Worm (Caenorhabditis elegans) whole organism, late embryonic: ENCODE data around the gene F41G3.18.
A peak's percentile ranks its signal among the peaks of the same experiment; 100 is the strongest.

Source experiments
- C38D4.7 ChIP-seq: fragments of 200-800 bp; sonication (Bioruptor generic); optimal IDR thresholded peaks from 2 replicates; lab custom pipeline; 2018; ENCODE audit warnings: mild to moderate bottlenecking, missing genetic modification characterization, moderate library complexity, missing compliant biosample characterization
- K02D7.2 ChIP-seq: sonication (generic microtip); optimal IDR thresholded peaks from 2 replicates; lab custom pipeline; 2017; ENCODE audit warnings: mild to moderate bottlenecking, missing genetic modification characterization, missing compliant biosample characterization
- K09A11.1 ChIP-seq: sonication (generic microtip); optimal IDR thresholded peaks from 2 replicates; lab custom pipeline; 2017; ENCODE audit warnings: antibody characterized with exemption, mild to moderate bottlenecking, missing genetic modification characterization, missing compliant biosample characterization; ENCODE audit not compliant: insufficient read depth
- Y22D7AL.16 ChIP-seq: sonication (generic microtip); optimal IDR thresholded peaks from 2 replicates; lab custom pipeline; 2016; ENCODE audit warnings: missing genetic modification characterization, missing compliant biosample characterization
- ama-1 ChIP-seq: fragments of 150-350 bp; optimal IDR thresholded peaks from 2 replicates; lab custom pipeline; 2014
- ceh-14 ChIP-seq: sonication (generic microtip); optimal IDR thresholded peaks from 2 replicates; lab custom pipeline; 2016; ENCODE audit warnings: missing genotype, missing genetic modification characterization, missing compliant biosample characterization
- ceh-18 ChIP-seq: sonication (generic microtip); optimal IDR thresholded peaks from 2 replicates; lab custom pipeline; 2016; ENCODE audit warnings: missing genetic modification characterization, missing compliant biosample characterization
- ceh-19 ChIP-seq: fragments of 200-800 bp; sonication (Bioruptor generic); optimal IDR thresholded peaks from 2 replicates; lab custom pipeline; 2018; ENCODE audit warnings: mild to moderate bottlenecking, missing genetic modification characterization, missing compliant biosample characterization
- ceh-31 ChIP-seq: sonication (generic microtip); optimal IDR thresholded peaks from 2 replicates; lab custom pipeline; 2016; ENCODE audit warnings: missing genetic modification characterization, missing compliant biosample characterization
- ceh-34 ChIP-seq: sonication (generic microtip); optimal IDR thresholded peaks from 2 replicates; lab custom pipeline; 2016; ENCODE audit warnings: mild to moderate bottlenecking, missing genetic modification characterization, missing compliant biosample characterization
- ceh-45 ChIP-seq: fragments of 200-800 bp; sonication (Bioruptor generic); IDR thresholded peaks from 2 replicates; pipeline ENCODE4 v1.3.6; 2022; ENCODE audit warnings: missing genetic modification reagents, missing genetic modification characterization, missing compliant biosample characterization
- ceh-48 ChIP-seq: sonication (generic microtip); optimal IDR thresholded peaks from 2 replicates; lab custom pipeline; 2016; ENCODE audit warnings: missing genetic modification characterization, inconsistent platforms, missing compliant biosample characterization
- ceh-6 ChIP-seq: fragments of 200-800 bp; sonication (Bioruptor generic); optimal IDR thresholded peaks from 2 replicates; lab custom pipeline; 2018; ENCODE audit warnings: mild to moderate bottlenecking, missing genetic modification characterization, missing compliant biosample characterization
- che-1 ChIP-seq: sonication (generic microtip); optimal IDR thresholded peaks from 2 replicates; lab custom pipeline; 2016; ENCODE audit warnings: mild to moderate bottlenecking, missing genetic modification characterization, missing compliant biosample characterization
- dmd-4 ChIP-seq: sonication (generic microtip); optimal IDR thresholded peaks from 2 replicates; lab custom pipeline; 2016; ENCODE audit warnings: borderline replicate concordance, missing genetic modification characterization, missing compliant biosample characterization
- dve-1 ChIP-seq: sonication (generic microtip); optimal IDR thresholded peaks from 2 replicates; lab custom pipeline; 2017; ENCODE audit warnings: antibody characterized with exemption, mild to moderate bottlenecking, missing genetic modification characterization, missing compliant biosample characterization
- elt-2 ChIP-seq: sonication (generic microtip); optimal IDR thresholded peaks from 2 replicates; lab custom pipeline; 2016; ENCODE audit warnings: missing genetic modification reagents, missing genetic modification characterization, missing compliant biosample characterization
- elt-4 ChIP-seq: sonication (generic microtip); optimal IDR thresholded peaks from 2 replicates; lab custom pipeline; 2016; ENCODE audit warnings: missing genetic modification characterization, missing compliant biosample characterization
- fax-1 ChIP-seq: sonication (generic microtip); optimal IDR thresholded peaks from 2 replicates; lab custom pipeline; 2016; ENCODE audit warnings: missing genotype, missing genetic modification characterization, missing compliant biosample characterization
- fkh-10 ChIP-seq: fragments of 150-350 bp; optimal IDR thresholded peaks from 2 replicates; lab custom pipeline; 2014; ENCODE audit warnings: missing biosample characterization, missing genetic modification reagents, missing genetic modification characterization
- gmeb-2 ChIP-seq: sonication (generic microtip); optimal IDR thresholded peaks from 2 replicates; lab custom pipeline; 2016; ENCODE audit warnings: missing genetic modification characterization, inconsistent platforms, missing compliant biosample characterization
- hlh-13 ChIP-seq: fragments of 200-800 bp; sonication (Bioruptor generic); optimal IDR thresholded peaks from 2 replicates; lab custom pipeline; 2018; ENCODE audit warnings: mild to moderate bottlenecking, missing genetic modification characterization, missing compliant biosample characterization
- hlh-15 ChIP-seq: sonication (generic microtip); optimal IDR thresholded peaks from 2 replicates; lab custom pipeline; 2016; ENCODE audit warnings: missing genetic modification characterization, missing compliant biosample characterization
- hlh-6 ChIP-seq: sonication (generic microtip); optimal IDR thresholded peaks from 2 replicates; lab custom pipeline; 2016; ENCODE audit warnings: missing genotype, missing genetic modification characterization, missing compliant biosample characterization
- hlh-8 ChIP-seq: sonication (generic microtip); optimal IDR thresholded peaks from 2 replicates; lab custom pipeline; 2016; ENCODE audit warnings: missing genotype, missing genetic modification characterization, missing compliant biosample characterization
- lin-11 ChIP-seq: fragments of 200-800 bp; sonication (Bioruptor generic); optimal IDR thresholded peaks from 2 replicates; lab custom pipeline; 2018; ENCODE audit warnings: mild to moderate bottlenecking, missing genetic modification characterization, missing compliant biosample characterization
- madf-2 ChIP-seq: sonication (generic microtip); optimal IDR thresholded peaks from 2 replicates; lab custom pipeline; 2017; ENCODE audit warnings: missing genetic modification characterization, missing compliant biosample characterization
- mec-3 ChIP-seq: sonication (generic microtip); optimal IDR thresholded peaks from 2 replicates; lab custom pipeline; 2016; ENCODE audit warnings: borderline replicate concordance, missing genetic modification characterization, missing compliant biosample characterization
- nfya-1 ChIP-seq: sonication (generic microtip); optimal IDR thresholded peaks from 2 replicates; lab custom pipeline; 2017; ENCODE audit warnings: missing genetic modification characterization, mild to moderate bottlenecking, missing compliant biosample characterization, antibody characterized with exemption, moderate library complexity
- nhr-232 ChIP-seq: sonication (generic microtip); optimal IDR thresholded peaks from 2 replicates; lab custom pipeline; 2016; ENCODE audit warnings: missing genetic modification characterization, missing compliant biosample characterization
- pat-9 ChIP-seq: fragments of 200-800 bp; sonication (Bioruptor generic); optimal IDR thresholded peaks from 2 replicates; lab custom pipeline; 2018; ENCODE audit warnings: mild to moderate bottlenecking, missing genetic modification characterization, moderate library complexity, missing compliant biosample characterization
- pax-1 ChIP-seq: fragments of 150-350 bp; optimal IDR thresholded peaks from 2 replicates; lab custom pipeline; 2014; ENCODE audit warnings: missing biosample characterization, missing genetic modification characterization
- pha-2 ChIP-seq: sonication (generic microtip); optimal IDR thresholded peaks from 2 replicates; lab custom pipeline; 2017; ENCODE audit warnings: mild to moderate bottlenecking, missing genetic modification characterization, missing compliant biosample characterization
- pha-4 ChIP-seq: fragments of 150-350 bp; optimal IDR thresholded peaks from 2 replicates; lab custom pipeline; 2018; ENCODE audit warnings: missing biosample characterization, missing genetic modification reagents, missing genetic modification characterization
- pqm-1 ChIP-seq: sonication (generic microtip); optimal IDR thresholded peaks from 2 replicates; lab custom pipeline; 2016; ENCODE audit warnings: missing genetic modification characterization, missing compliant biosample characterization
- ref-2 ChIP-seq: sonication (generic microtip); optimal IDR thresholded peaks from 2 replicates; lab custom pipeline; 2016; ENCODE audit warnings: missing genetic modification characterization, missing compliant biosample characterization
- rnt-1 ChIP-seq: sonication (generic microtip); optimal IDR thresholded peaks from 2 replicates; lab custom pipeline; 2016; ENCODE audit warnings: missing genetic modification characterization, missing compliant biosample characterization
- sdc-2 ChIP-seq: sonication (generic microtip); optimal IDR thresholded peaks from 2 replicates; lab custom pipeline; 2016; ENCODE audit warnings: missing genotype, missing genetic modification characterization, missing compliant biosample characterization
- tbx-2 ChIP-seq: sonication (generic microtip); optimal IDR thresholded peaks from 2 replicates; lab custom pipeline; 2016; ENCODE audit warnings: missing genetic modification characterization, missing compliant biosample characterization
- ttx-3 ChIP-seq: sonication (generic microtip); optimal IDR thresholded peaks from 2 replicates; lab custom pipeline; 2016; ENCODE audit warnings: missing genetic modification reagents, missing genetic modification characterization, missing compliant biosample characterization
- unc-42 ChIP-seq: sonication (generic microtip); optimal IDR thresholded peaks from 2 replicates; lab custom pipeline; 2016; ENCODE audit warnings: missing genotype, missing genetic modification characterization, missing compliant biosample characterization
- unc-86 ChIP-seq: sonication (generic microtip); optimal IDR thresholded peaks from 2 replicates; lab custom pipeline; 2016; ENCODE audit warnings: missing genetic modification characterization, missing compliant biosample characterization
- zip-5 ChIP-seq: sonication (generic microtip); optimal IDR thresholded peaks from 2 replicates; lab custom pipeline; 2016; ENCODE audit warnings: missing genetic modification characterization, missing compliant biosample characterization
- ztf-16 ChIP-seq: sonication (generic microtip); optimal IDR thresholded peaks from 2 replicates; lab custom pipeline; 2017; ENCODE audit warnings: missing genetic modification characterization, missing compliant biosample characterization

Gene F41G3.18

DNA sequence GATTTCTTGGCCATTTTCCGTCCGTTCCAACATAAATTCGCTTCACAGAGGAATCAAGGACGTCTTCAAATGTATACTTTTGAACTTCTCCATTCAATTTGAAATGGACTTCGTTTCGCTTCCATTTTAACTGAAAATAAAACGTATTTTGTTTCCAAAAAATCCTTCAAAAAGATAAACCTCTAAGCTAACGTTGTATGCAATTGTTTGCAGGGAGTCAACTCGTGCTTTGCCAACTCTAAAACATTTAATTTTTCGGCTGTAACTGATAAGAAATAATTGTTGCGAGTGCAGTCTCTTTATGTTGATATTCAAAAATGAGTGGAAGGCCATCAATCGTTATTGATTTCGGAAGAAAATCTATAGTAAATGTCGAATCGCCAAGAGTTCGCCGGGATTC lies at the start of gene F41G3.18:
Gene F41G3.18 (plus strand): TSS at position 301 of the 400 bp plus-strand sequence.
- TF ChIP-seq unc-42 (tag; lab: Kevin White, UChicago) (no peak), che-1 (tag; lab: Kevin White, UChicago) (no peak), ama-1 (no peak), nhr-232 (tag; lab: Kevin White, UChicago) (no peak), elt-4 (tag; lab: Kevin White, UChicago) (no peak), dve-1 (tag; lab: Kevin White, UChicago) (no peak), hlh-6 (tag; lab: Kevin White, UChicago) (no peak), C38D4.7 (GFP tag; lab: Kevin White, UChicago) (no peak), ceh-48 (no peak), ceh-18 (no peak), pha-4 (tag; lab: Kevin White, UChicago) (no peak), ref-2 (tag; lab: Kevin White, UChicago) (no peak), unc-86 (tag; lab: Kevin White, UChicago) (no peak), nfya-1 (tag; lab: Kevin White, UChicago) (no peak), ceh-14 (tag; lab: Kevin White, UChicago) (no peak), hlh-8 (no peak), fax-1 (tag; lab: Kevin White, UChicago) (no peak), Y22D7AL.16 (tag; lab: Kevin White, UChicago) (no peak), ceh-6 (GFP tag; lab: Kevin White, UChicago) (no peak), lin-11 (tag; lab: Kevin White, UChicago) (no peak)

DNA sequence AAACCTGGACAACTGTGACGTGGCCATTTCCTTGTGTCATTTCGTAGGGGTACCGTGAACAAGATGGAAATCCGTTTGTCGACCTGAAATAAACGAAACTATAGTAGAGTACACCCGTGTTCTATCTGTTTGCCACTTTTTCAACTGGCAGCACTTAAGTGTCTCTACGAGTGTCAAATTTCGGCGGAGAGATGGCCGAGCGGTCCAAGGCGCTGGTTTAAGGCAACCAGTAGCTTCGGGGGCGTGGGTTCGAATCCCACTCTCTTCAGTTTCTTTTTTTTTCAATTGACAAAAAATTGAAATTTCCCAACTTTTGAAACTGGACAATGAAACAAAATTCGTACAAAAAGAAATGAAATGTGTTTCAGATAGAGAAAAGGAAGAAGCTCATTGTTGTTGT lies 46.5 kb upstream of the F41G3.18 start:
- TF ChIP-seq mec-3 (no peak), ztf-16 (tag; lab: Kevin White, UChicago) (peak; percentile 16), ref-2 (tag; lab: Kevin White, UChicago) (peak; percentile 21), ama-1 (no peak), gmeb-2 (tag; lab: Kevin White, UChicago) (peak; percentile 20), tbx-2 (tag; lab: Kevin White, UChicago) (peak; percentile 10), lin-11 (tag; lab: Kevin White, UChicago) (peak; percentile 14), zip-5 (no peak), ceh-19 (peak; percentile 74), dmd-4 (tag; lab: Kevin White, UChicago) (peak; percentile 10), hlh-15 (tag; lab: Kevin White, UChicago) (peak; percentile 51), sdc-2 (tag; lab: Kevin White, UChicago) (no peak), elt-4 (tag; lab: Kevin White, UChicago) (no peak), Y22D7AL.16 (tag; lab: Kevin White, UChicago) (peak; percentile 31), nhr-232 (tag; lab: Kevin White, UChicago) (no peak), elt-2 (tag; lab: Kevin White, UChicago) (peak; percentile 17), ttx-3 (no peak), ceh-34 (peak; percentile 96), ceh-6 (GFP tag; lab: Kevin White, UChicago) (peak; percentile 13), ceh-18 (peak; percentile 15), unc-42 (tag; lab: Kevin White, UChicago) (no peak), hlh-13 (no peak), dve-1 (tag; lab: Kevin White, UChicago) (no peak), C38D4.7 (GFP tag; lab: Kevin White, UChicago) (peak; percentile 39), madf-2 (tag; lab: Kevin White, UChicago) (no peak), hlh-6 (tag; lab: Kevin White, UChicago) (no peak), che-1 (tag; lab: Kevin White, UChicago) (peak; percentile 38), nfya-1 (tag; lab: Kevin White, UChicago) (no peak), fax-1 (tag; lab: Kevin White, UChicago) (peak; percentile 9), pha-4 (tag; lab: Kevin White, UChicago) (no peak), ceh-31 (tag; lab: Kevin White, UChicago) (peak; percentile 28), pha-2 (tag; lab: Kevin White, UChicago) (no peak), ceh-14 (tag; lab: Kevin White, UChicago) (no peak), rnt-1 (tag; lab: Kevin White, UChicago) (peak; percentile 28), pqm-1 (tag; lab: Kevin White, UChicago) (no peak), pax-1 (tag; lab: Kevin White, UChicago) (no peak), K02D7.2 (no peak), fkh-10 (GFP tag; lab: Kevin White, UChicago) (no peak), ceh-45 (GFP tag; lab: Robert Waterston, UW) (no peak), K09A11.1 (tag; lab: Kevin White, UChicago) (peak; percentile 11), ceh-48 (peak; percentile 14), pat-9 (tag; lab: Kevin White, UChicago) (no peak)
